Worm (Caenorhabditis elegans): ENCODE data around the gene iff-1.

DNA sequence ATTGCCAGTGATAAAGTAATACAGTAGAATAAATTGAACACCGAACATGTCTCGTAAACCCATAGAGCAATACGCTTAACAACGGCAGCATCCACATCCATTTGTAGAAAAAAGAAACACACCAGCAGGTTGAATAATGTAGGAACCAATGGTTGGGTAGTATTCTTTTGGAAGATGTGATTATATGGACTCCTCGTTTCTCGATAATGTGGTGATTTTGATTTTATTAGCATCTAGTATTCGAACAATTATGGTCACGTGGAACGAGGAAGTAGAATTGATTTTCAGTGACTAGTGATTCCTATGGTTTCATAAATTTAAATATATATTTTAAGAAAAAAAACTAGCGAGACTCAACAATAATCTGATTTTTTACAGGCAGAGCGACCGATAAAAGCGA, 49.5 kb upstream of the iff-1 start, which contains the start of gene srxa-10:
- TF ChIP-seq zag-1 (tag; optimal IDR thresholded peaks at IDR 0.05), result no peak
- no peak for TF ChIP-seq fos-1 (tag; optimal IDR thresholded peaks at IDR 0.05)
- no peak for TF ChIP-seq lsy-2 (tag; optimal IDR thresholded peaks at IDR 0.05)
- TF ChIP-seq nhr-237 (tag; optimal IDR thresholded peaks at IDR 0.05), result no peak

All from whole organism, L2 larva.